Worm (Caenorhabditis elegans) whole organism, young adult: ENCODE measurements around the gene hum-2.

Experiments
- C06A6.2 ChIP-seq: fragments of 200-800 bp; sonication (Bioruptor generic); conservative IDR thresholded peaks from 2 replicates; pipeline ENCODE4 v1.3.6; 2022; ENCODE audit warnings: missing genetic modification characterization, missing compliant biosample characterization
- C17E4.6 ChIP-seq: fragments of 200-800 bp; sonication (Bioruptor generic); IDR thresholded peaks from 2 replicates; pipeline ENCODE4 v1.3.6; 2022; ENCODE audit warnings: missing genetic modification reagents, missing genetic modification characterization, missing compliant biosample characterization
- D2030.7 ChIP-seq: fragments of 200-800 bp; sonication (Bioruptor generic); IDR thresholded peaks from 2 replicates; pipeline ENCODE4 v1.3.6; 2022; ENCODE audit warnings: missing genetic modification reagents, missing genetic modification characterization, missing compliant biosample characterization
- F33H1.4 ChIP-seq: fragments of 200-800 bp; sonication (Bioruptor generic); IDR thresholded peaks from 2 replicates; pipeline ENCODE4 v1.3.6; 2022; ENCODE audit warnings: missing genetic modification reagents, missing genetic modification characterization, missing compliant biosample characterization
- F37B4.10 ChIP-seq: fragments of 200-800 bp; sonication (Bioruptor generic); IDR thresholded peaks from 2 replicates; pipeline ENCODE4 v1.3.6; 2022; ENCODE audit warnings: missing genetic modification characterization, missing compliant biosample characterization
- F39B2.1 ChIP-seq: fragments of 200-800 bp; sonication (Bioruptor generic); IDR thresholded peaks from 2 replicates; pipeline ENCODE4 v1.3.6; 2022; ENCODE audit warnings: missing genetic modification reagents, missing genetic modification characterization, missing compliant biosample characterization
- K11D2.4 ChIP-seq: fragments of 200-800 bp; sonication (Bioruptor generic); IDR thresholded peaks from 2 replicates; pipeline ENCODE4 v1.3.6; 2022; ENCODE audit warnings: missing genetic modification reagents, missing genetic modification characterization, missing compliant biosample characterization
- Y53G8AR.9 ChIP-seq: fragments of 200-800 bp; sonication (Bioruptor generic); conservative IDR thresholded peaks from 2 replicates; pipeline ENCODE4 v1.3.6; 2022; ENCODE audit warnings: missing genetic modification reagents, missing genetic modification characterization, missing compliant biosample characterization
- Y56A3A.18 ChIP-seq: fragments of 200-800 bp; sonication (Bioruptor generic); IDR thresholded peaks from 2 replicates; pipeline ENCODE4 v1.3.6; 2022; ENCODE audit warnings: missing genetic modification reagents, missing genetic modification characterization, missing compliant biosample characterization
- Y67H2A.10 ChIP-seq: fragments of 200-800 bp; sonication (Bioruptor generic); conservative IDR thresholded peaks from 2 replicates; pipeline ENCODE4 v1.3.6; 2022; ENCODE audit warnings: missing genetic modification reagents, missing genetic modification characterization, missing compliant biosample characterization
- Y79H2A.3 ChIP-seq: fragments of 200-800 bp; sonication (Bioruptor generic); conservative IDR thresholded peaks from 2 replicates; pipeline ENCODE4 v1.3.6; 2022; ENCODE audit warnings: missing genetic modification reagents, missing genetic modification characterization, missing compliant biosample characterization
- Y95B8A.8 ChIP-seq: fragments of 200-800 bp; sonication (Bioruptor generic); IDR thresholded peaks from 2 replicates; pipeline ENCODE4 v1.3.6; 2022; ENCODE audit warnings: missing genetic modification reagents, missing genetic modification characterization, missing compliant biosample characterization
- aptf-2 ChIP-seq: fragments of 200-800 bp; sonication (Bioruptor generic); conservative IDR thresholded peaks from 2 replicates; pipeline ENCODE4 v1.3.6; 2022; ENCODE audit warnings: missing genetic modification reagents, missing genetic modification characterization, missing compliant biosample characterization
- aptf-3 ChIP-seq: fragments of 200-800 bp; sonication (Bioruptor generic); IDR thresholded peaks from 2 replicates; pipeline ENCODE4 v1.3.6; 2022; ENCODE audit warnings: missing genetic modification characterization, missing compliant biosample characterization
- attf-3 ChIP-seq: fragments of 200-800 bp; sonication (Bioruptor generic); conservative IDR thresholded peaks from 2 replicates; pipeline ENCODE4 v1.3.6; 2022; ENCODE audit warnings: missing genetic modification reagents, missing genetic modification characterization, missing compliant biosample characterization
- attf-6 ChIP-seq: fragments of 200-800 bp; sonication (Bioruptor generic); IDR thresholded peaks from 2 replicates; pipeline ENCODE4 v1.3.6; 2022; ENCODE audit warnings: missing genetic modification reagents, missing genetic modification characterization, missing compliant biosample characterization
- cebp-1 ChIP-seq, 2 experiments: fragments of 200-800 bp in 1 of 2; sonication (Bioruptor generic) in 1 of 2; sonication (generic microtip) in 1 of 2; IDR thresholded peaks in 1 of 2; optimal IDR thresholded peaks in 1 of 2; 2 replicates each; pipeline versions ENCODE4 v1.3.6 to Lab custom; 2017 to 2022; ENCODE audit warnings: missing compliant biosample characterization in 2 of 2, missing genetic modification characterization in 2 of 2, mild to moderate bottlenecking in 1 of 2, missing genetic modification reagents in 1 of 2, moderate library complexity in 1 of 2
- cebp-2 ChIP-seq: fragments of 200-800 bp; sonication (Bioruptor generic); IDR thresholded peaks from 2 replicates; pipeline ENCODE4 v1.3.6; 2022; ENCODE audit warnings: missing genetic modification characterization, missing compliant biosample characterization
- ceh-100 ChIP-seq: fragments of 200-800 bp; sonication (Bioruptor generic); IDR thresholded peaks from 2 replicates; pipeline ENCODE4 v1.3.6; 2022; ENCODE audit warnings: missing genetic modification reagents, missing genetic modification characterization, missing compliant biosample characterization
- ceh-40 ChIP-seq: fragments of 200-800 bp; sonication (Bioruptor generic); IDR thresholded peaks from 2 replicates; pipeline ENCODE4 v1.3.6; 2022; ENCODE audit warnings: missing genetic modification characterization, missing compliant biosample characterization
- ceh-91 ChIP-seq: fragments of 200-800 bp; sonication (Bioruptor generic); IDR thresholded peaks from 2 replicates; pipeline ENCODE4 v1.3.6; 2022; ENCODE audit warnings: missing genetic modification reagents, missing genetic modification characterization, missing compliant biosample characterization
- egl-18 ChIP-seq: fragments of 200-800 bp; sonication (Bioruptor generic); IDR thresholded peaks from 2 replicates; pipeline ENCODE4 v1.3.6; 2022; ENCODE audit warnings: missing genetic modification reagents, missing genetic modification characterization, missing compliant biosample characterization
- egl-44 ChIP-seq: fragments of 200-800 bp; sonication (Bioruptor generic); IDR thresholded peaks from 2 replicates; pipeline ENCODE4 v1.3.6; 2022; ENCODE audit warnings: missing genetic modification reagents, missing genetic modification characterization, missing compliant biosample characterization
- ekl-4 ChIP-seq: fragments of 200-800 bp; sonication (Bioruptor generic); IDR thresholded peaks from 2 replicates; pipeline ENCODE4 v1.3.6; 2022; ENCODE audit warnings: missing genetic modification reagents, missing genetic modification characterization, missing compliant biosample characterization
- hmg-1.2 ChIP-seq: fragments of 200-800 bp; sonication (Bioruptor generic); IDR thresholded peaks from 2 replicates; pipeline ENCODE4 v1.3.6; 2022; ENCODE audit warnings: missing genetic modification reagents, missing genetic modification characterization, missing compliant biosample characterization
- hmg-20 ChIP-seq: fragments of 200-800 bp; sonication (Bioruptor generic); IDR thresholded peaks from 2 replicates; pipeline ENCODE4 v1.3.6; 2022; ENCODE audit warnings: missing genetic modification reagents, missing genetic modification characterization, missing compliant biosample characterization
- hsf-1 ChIP-seq: fragments of 200-800 bp; sonication (Bioruptor generic); IDR thresholded peaks from 2 replicates; pipeline ENCODE4 v1.3.6; 2022; ENCODE audit warnings: missing genetic modification reagents, missing genetic modification characterization, missing compliant biosample characterization
- lag-1 ChIP-seq: fragments of 200-800 bp; sonication (Bioruptor generic); IDR thresholded peaks from 2 replicates; pipeline ENCODE4 v1.3.6; 2022; ENCODE audit warnings: missing genetic modification reagents, missing genetic modification characterization, missing compliant biosample characterization
- let-526 ChIP-seq: fragments of 200-800 bp; sonication (Bioruptor generic); IDR thresholded peaks from 2 replicates; pipeline ENCODE4 v1.3.6; 2022; ENCODE audit warnings: missing genetic modification reagents, missing genetic modification characterization, missing compliant biosample characterization
- lin-26 ChIP-seq: fragments of 200-800 bp; sonication (Bioruptor generic); IDR thresholded peaks from 2 replicates; pipeline ENCODE4 v1.3.6; 2022; ENCODE audit warnings: missing genetic modification reagents, missing genetic modification characterization, missing compliant biosample characterization
- lir-1 ChIP-seq: fragments of 200-800 bp; sonication (Bioruptor generic); conservative IDR thresholded peaks from 2 replicates; pipeline ENCODE4 v1.3.6; 2022; ENCODE audit warnings: missing genetic modification reagents, missing genetic modification characterization, missing compliant biosample characterization
- madf-3 ChIP-seq: fragments of 200-800 bp; sonication (Bioruptor generic); IDR thresholded peaks from 2 replicates; pipeline ENCODE4 v1.3.6; 2022; ENCODE audit warnings: missing genetic modification reagents, missing genetic modification characterization, missing compliant biosample characterization
- madf-6 ChIP-seq: fragments of 200-800 bp; sonication (Bioruptor generic); IDR thresholded peaks from 2 replicates; pipeline ENCODE4 v1.3.6; 2022; ENCODE audit warnings: missing genetic modification reagents, missing genetic modification characterization, missing compliant biosample characterization
- mcd-1 ChIP-seq: fragments of 200-800 bp; sonication (Bioruptor generic); IDR thresholded peaks from 2 replicates; pipeline ENCODE4 v1.3.6; 2022; ENCODE audit warnings: missing genetic modification reagents, missing genetic modification characterization, missing compliant biosample characterization
- nfya-2 ChIP-seq: fragments of 200-800 bp; sonication (Bioruptor generic); IDR thresholded peaks from 2 replicates; pipeline ENCODE4 v1.3.6; 2022; ENCODE audit warnings: missing genetic modification reagents, missing genetic modification characterization, missing compliant biosample characterization
- nfyb-1 ChIP-seq: fragments of 200-800 bp; sonication (Bioruptor generic); IDR thresholded peaks from 2 replicates; pipeline ENCODE4 v1.3.6; 2022; ENCODE audit warnings: missing genetic modification reagents, missing genetic modification characterization, missing compliant biosample characterization
- nhr-120 ChIP-seq: fragments of 200-800 bp; sonication (Bioruptor generic); IDR thresholded peaks from 2 replicates; pipeline ENCODE4 v1.3.6; 2022; ENCODE audit warnings: missing genetic modification characterization, missing compliant biosample characterization
- pbrm-1 ChIP-seq: fragments of 200-800 bp; sonication (Bioruptor generic); IDR thresholded peaks from 2 replicates; pipeline ENCODE4 v1.3.6; 2022; ENCODE audit warnings: missing genetic modification reagents, missing genetic modification characterization, missing compliant biosample characterization
- rcor-1 ChIP-seq: fragments of 200-800 bp; sonication (Bioruptor generic); IDR thresholded peaks from 2 replicates; pipeline ENCODE4 v1.3.6; 2022; ENCODE audit warnings: missing genetic modification reagents, missing genetic modification characterization, missing compliant biosample characterization
- ztf-25 ChIP-seq: fragments of 200-800 bp; sonication (Bioruptor generic); IDR thresholded peaks from 2 replicates; pipeline ENCODE4 v1.3.6; 2022; ENCODE audit warnings: missing genetic modification reagents, missing genetic modification characterization, missing compliant biosample characterization
- ztf-28 ChIP-seq: fragments of 200-800 bp; sonication (Bioruptor generic); IDR thresholded peaks from 2 replicates; pipeline ENCODE4 v1.3.6; 2022; ENCODE audit warnings: missing genetic modification reagents, missing genetic modification characterization, missing compliant biosample characterization
- ztf-6 ChIP-seq: fragments of 200-800 bp; sonication (Bioruptor generic); IDR thresholded peaks from 2 replicates; pipeline ENCODE4 v1.3.6; 2022; ENCODE audit warnings: missing genetic modification reagents, missing genetic modification characterization, missing compliant biosample characterization

The hum-2 gene

DNA sequence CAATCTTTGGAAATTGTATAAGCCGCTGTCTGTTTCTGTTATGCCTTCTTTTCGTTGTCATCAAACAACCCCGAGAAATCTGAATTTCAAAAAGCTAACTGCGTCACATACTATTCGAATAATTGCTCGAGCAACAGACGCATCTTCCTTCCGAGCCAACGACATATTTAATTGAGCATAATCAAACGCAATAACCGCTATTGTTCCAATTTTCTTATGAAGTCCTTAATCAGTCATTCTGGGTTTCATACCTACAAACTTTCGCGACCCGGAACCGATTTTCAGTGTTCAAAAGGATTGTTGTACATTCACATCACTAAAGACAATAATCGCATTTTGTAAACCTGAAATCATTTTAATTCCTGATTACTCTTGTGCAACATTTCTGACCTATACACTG is 44.2 kb upstream of the hum-2 start (continued):
- TF ChIP-seq mcd-1 (GFP tag; lab: Robert Waterston, UW), result peak; percentile 27; the same call in 1 of the 2 replicates
- TF ChIP-seq lir-1, result 0 out of 2 replicates have a peak, but pooled peaks have one; percentile 39
- TF ChIP-seq aptf-2 (GFP tag; lab: Robert Waterston, UW), result 0 out of 2 replicates have a peak, but pooled peaks have one; percentile 12
- TF ChIP-seq Y95B8A.8 (GFP tag; lab: Robert Waterston, UW), result peak; percentile 96
- 0 out of 2 replicates have a peak, but pooled peaks have one; percentile 57 for TF ChIP-seq ztf-25 (GFP tag; lab: Robert Waterston, UW)
- peak; percentile 75; the same call in 1 of the 2 replicates for TF ChIP-seq lin-26
- 0 out of 2 replicates have a peak, but pooled peaks have one; percentile 18 for TF ChIP-seq ztf-6
- peak; percentile 92 for TF ChIP-seq cebp-2 (GFP tag; lab: Robert Waterston, UW)
- peak; percentile 45; the same call in 1 of the 2 replicates for TF ChIP-seq rcor-1 (GFP tag; lab: Robert Waterston, UW)
- peak; percentile 56; the same call in 1 of the 2 replicates for TF ChIP-seq C17E4.6 (GFP tag; lab: Robert Waterston, UW)
- peak; percentile 16; the same call in 1 of the 2 replicates for TF ChIP-seq F33H1.4 (GFP tag; lab: Robert Waterston, UW)
- TF ChIP-seq egl-18 (GFP tag; lab: Robert Waterston, UW), result peak; percentile 74; the same call in 1 of the 2 replicates
- peak; percentile 90 for TF ChIP-seq nfyb-1
- 0 out of 2 replicates have a peak, but pooled peaks have one; percentile 44 for TF ChIP-seq F37B4.10 (GFP tag; lab: Robert Waterston, UW)
- 0 out of 2 replicates have a peak, but pooled peaks have one; percentile 53 for TF ChIP-seq nfya-2 (GFP tag; lab: Robert Waterston, UW)
- TF ChIP-seq nhr-120 (GFP tag; lab: Robert Waterston, UW), result peak; percentile 89; the same call in 1 of the 2 replicates
- TF ChIP-seq lag-1 (GFP tag; lab: Robert Waterston, UW), result peak; percentile 73; the same call in 1 of the 2 replicates
- peak; percentile 91 for TF ChIP-seq madf-3
- peak; percentile 88 for TF ChIP-seq pbrm-1

DNA sequence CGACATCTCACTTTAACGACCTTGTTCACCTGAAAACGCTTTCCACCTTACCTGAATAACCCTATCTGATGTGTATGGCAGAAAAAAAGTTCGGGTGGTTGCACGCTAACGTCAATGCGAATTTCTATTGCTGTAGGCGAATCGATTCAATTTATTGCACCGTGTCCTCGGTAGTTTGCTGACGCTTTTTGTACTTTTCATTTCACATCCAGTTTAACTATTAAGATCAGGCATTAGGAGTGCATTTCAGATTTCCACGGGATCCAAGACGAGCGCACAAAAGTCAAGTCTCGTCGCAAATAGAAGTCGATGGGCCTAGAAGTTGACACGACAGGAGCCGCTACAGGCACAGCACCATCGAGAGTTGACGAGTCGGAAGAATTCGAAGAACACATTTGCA is 43.7 kb upstream of the hum-2 start:
- TF ChIP-seq hsf-1 (GFP tag; lab: Robert Waterston, UW) (peak; percentile 70), cebp-1 (GFP tag; IDR thresholded peaks at IDR 0.05; lab: Robert Waterston, UW) (peak; percentile 70; the same call in 1 of the 2 replicates), cebp-1 (tag; optimal IDR thresholded peaks at IDR 0.05; lab: Kevin White, UChicago) (peak; percentile 22), nfya-2 (GFP tag; lab: Robert Waterston, UW) (peak; percentile 85; the same call in 1 of the 2 replicates), K11D2.4 (peak; percentile 93), D2030.7 (GFP tag; lab: Robert Waterston, UW) (peak; percentile 37), hmg-20 (GFP tag; lab: Robert Waterston, UW) (peak; percentile 79; the same call in 1 of the 2 replicates), egl-44 (GFP tag; lab: Robert Waterston, UW) (0 out of 2 replicates have a peak, but pooled peaks have one; percentile 41), pbrm-1 (peak; percentile 87), nfyb-1 (peak; percentile 87), Y67H2A.10 (GFP tag; lab: Robert Waterston, UW) (0 out of 2 replicates have a peak, but pooled peaks have one; percentile 23), F39B2.1 (GFP tag; lab: Robert Waterston, UW) (peak; percentile 88; the same call in 1 of the 2 replicates), attf-3 (GFP tag; lab: Robert Waterston, UW) (peak; percentile 42; the same call in 1 of the 2 replicates), let-526 (GFP tag; lab: Robert Waterston, UW) (peak; percentile 72; the same call in 1 of the 2 replicates), egl-18 (GFP tag; lab: Robert Waterston, UW) (peak; percentile 70; the same call in 1 of the 2 replicates), ztf-25 (GFP tag; lab: Robert Waterston, UW) (0 out of 2 replicates have a peak, but pooled peaks have one; percentile 16), hmg-1.2 (GFP tag; lab: Robert Waterston, UW) (peak; percentile 67; the same call in 1 of the 2 replicates), Y53G8AR.9 (peak; percentile 97), C06A6.2 (GFP tag; lab: Robert Waterston, UW) (peak; percentile 75), F37B4.10 (GFP tag; lab: Robert Waterston, UW) (peak; percentile 94; the same call in 1 of the 2 replicates), mcd-1 (GFP tag; lab: Robert Waterston, UW) (peak; percentile 58), aptf-3 (0 out of 2 replicates have a peak, but pooled peaks have one; percentile 58), attf-6 (GFP tag; lab: Robert Waterston, UW) (peak; percentile 75), ekl-4 (GFP tag; lab: Robert Waterston, UW) (peak; percentile 83), cebp-2 (GFP tag; lab: Robert Waterston, UW) (peak; percentile 95), Y79H2A.3 (GFP tag; lab: Robert Waterston, UW) (peak; percentile 98), lir-1 (0 out of 2 replicates have a peak, but pooled peaks have one; percentile 24), Y56A3A.18 (GFP tag; lab: Robert Waterston, UW) (peak; percentile 96), lin-26 (peak; percentile 76; the same call in 1 of the 2 replicates), aptf-2 (GFP tag; lab: Robert Waterston, UW) (0 out of 2 replicates have a peak, but pooled peaks have one; percentile 37), C17E4.6 (GFP tag; lab: Robert Waterston, UW) (peak; percentile 93), ceh-91 (GFP tag; lab: Robert Waterston, UW) (peak; percentile 43; the same call in 1 of the 2 replicates), ceh-100 (GFP tag; lab: Robert Waterston, UW) (peak; percentile 59; the same call in 1 of the 2 replicates), Y95B8A.8 (GFP tag; lab: Robert Waterston, UW) (peak; percentile 93), madf-6 (GFP tag; lab: Robert Waterston, UW) (peak; percentile 70), ztf-28 (GFP tag; lab: Robert Waterston, UW) (peak; percentile 78), ceh-40 (GFP tag; lab: Robert Waterston, UW) (0 out of 2 replicates have a peak, but pooled peaks have one; percentile 35)
